Fruit fly (Drosophila melanogaster) whole organism, embryonic: ENCODE measurements around the gene Rab26.
A peak's percentile ranks its signal among the peaks of the same experiment; 100 is the strongest.

Experiments used
- ATbp ChIP-seq: fragments of 200-800 bp; sonication (Bioruptor generic); optimal IDR thresholded peaks from 2 replicates; lab custom pipeline; 2017; ENCODE audit warnings: missing biosample characterization, mild to moderate bottlenecking, missing genetic modification characterization, missing genetic modification reagents
- Atf3 ChIP-seq: fragments of 200-800 bp; sonication (Bioruptor generic); optimal IDR thresholded peaks from 3 replicates; lab custom pipeline; 2016; ENCODE audit warnings: missing biosample characterization, missing genetic modification characterization
- Bgb ChIP-seq: fragments of 200-800 bp; sonication (Bioruptor generic); IDR thresholded peaks from 2 replicates; pipeline ENCODE4 v1.3.6; 2022; ENCODE audit warnings: missing biosample characterization, missing genetic modification characterization; ENCODE audit not compliant: partially characterized antibody
- CG10274 ChIP-seq: fragments of 200-800 bp; sonication (Bioruptor generic); optimal IDR thresholded peaks from 3 replicates; lab custom pipeline; 2017; ENCODE audit warnings: missing biosample characterization, mild to moderate bottlenecking, missing genetic modification characterization
- CG10431 ChIP-seq: fragments of 200-800 bp; sonication (Bioruptor generic); optimal IDR thresholded peaks from 3 replicates; lab custom pipeline; 2018; ENCODE audit warnings: missing biosample characterization, mild to moderate bottlenecking, missing genetic modification characterization
- CG11093 ChIP-seq: fragments of 200-800 bp; sonication (Bioruptor generic); IDR thresholded peaks from 3 replicates; pipeline ENCODE4 v1.3.6; 2022; ENCODE audit warnings: missing biosample characterization, missing genetic modification characterization
- CG13296 ChIP-seq: fragments of 200-800 bp; sonication (Bioruptor generic); optimal IDR thresholded peaks from 3 replicates; lab custom pipeline; 2018; ENCODE audit warnings: missing biosample characterization, mild to moderate bottlenecking, missing genetic modification characterization
- CG14050 ChIP-seq: fragments of 200-800 bp; sonication (Bioruptor generic); IDR thresholded peaks from 3 replicates; pipeline ENCODE4 v1.3.6; 2022; ENCODE audit warnings: missing biosample characterization, missing genetic modification characterization
- CG15269 ChIP-seq: fragments of 200-800 bp; sonication (Bioruptor generic); optimal IDR thresholded peaks from 2 replicates; lab custom pipeline; 2018; ENCODE audit warnings: missing biosample characterization, mild to moderate bottlenecking, missing genetic modification characterization, moderate library complexity
- CG1529 ChIP-seq: fragments of 200-800 bp; sonication (Bioruptor generic); optimal IDR thresholded peaks from 3 replicates; lab custom pipeline; 2018; ENCODE audit warnings: missing biosample characterization, missing genetic modification characterization
- CG17361 ChIP-seq: fragments of 200-800 bp; sonication (Bioruptor generic); IDR thresholded peaks from 3 replicates; pipeline ENCODE4 v1.3.6; 2022; ENCODE audit warnings: missing biosample characterization, missing genetic modification characterization
- CG18599 ChIP-seq: fragments of 200-800 bp; sonication (Bioruptor generic); optimal IDR thresholded peaks from 3 replicates; lab custom pipeline; 2017; ENCODE audit warnings: missing biosample characterization, missing genetic modification characterization, mild to moderate bottlenecking, moderate library complexity, missing genetic modification reagents
- CG2129 ChIP-seq: fragments of 200-800 bp; sonication (Bioruptor generic); IDR thresholded peaks from 2 replicates; pipeline ENCODE4 v1.3.6; 2022; ENCODE audit warnings: missing biosample characterization, missing genetic modification characterization; ENCODE audit not compliant: partially characterized antibody
- CG2889 ChIP-seq: fragments of 200-800 bp; sonication (Bioruptor generic); IDR thresholded peaks from 3 replicates; pipeline ENCODE4 v1.3.6; 2022; ENCODE audit warnings: missing biosample characterization, missing genetic modification characterization
- CG31365 ChIP-seq: fragments of 200-800 bp; sonication (Bioruptor generic); optimal IDR thresholded peaks from 2 replicates; lab custom pipeline; 2018; ENCODE audit warnings: missing biosample characterization, mild to moderate bottlenecking, missing genetic modification characterization
- CG34376 ChIP-seq: fragments of 200-800 bp; sonication (Bioruptor generic); optimal IDR thresholded peaks from 2 replicates; lab custom pipeline; 2018; ENCODE audit warnings: missing biosample characterization, mild to moderate bottlenecking, missing genetic modification characterization
- CG5245 ChIP-seq: fragments of 200-800 bp; sonication (Bioruptor generic); optimal IDR thresholded peaks from 3 replicates; lab custom pipeline; 2016; ENCODE audit warnings: missing biosample characterization, missing genetic modification characterization
- CG5953 ChIP-seq: fragments of 200-800 bp; sonication (Bioruptor generic); IDR thresholded peaks from 2 replicates; pipeline ENCODE4 v1.3.6; 2022; ENCODE audit warnings: missing biosample characterization, missing genetic modification characterization
- CG6175 ChIP-seq: fragments of 200-800 bp; sonication (Bioruptor generic); IDR thresholded peaks from 3 replicates; pipeline ENCODE4 v1.3.6; 2022; ENCODE audit warnings: missing biosample characterization, missing genetic modification characterization
- CG6654 ChIP-seq: fragments of 200-800 bp; sonication (Bioruptor generic); optimal IDR thresholded peaks from 2 replicates; lab custom pipeline; 2017; ENCODE audit warnings: missing biosample characterization, mild to moderate bottlenecking, missing genetic modification characterization
- CG6683 ChIP-seq: fragments of 200-800 bp; sonication (Bioruptor generic); optimal IDR thresholded peaks from 2 replicates; lab custom pipeline; 2017; ENCODE audit warnings: missing biosample characterization, mild to moderate bottlenecking, missing genetic modification characterization, missing genetic modification reagents
- CG6765 ChIP-seq: fragments of 200-800 bp; sonication (Bioruptor generic); optimal IDR thresholded peaks from 3 replicates; lab custom pipeline; 2017; ENCODE audit warnings: missing biosample characterization, mild to moderate bottlenecking, missing genetic modification characterization
- CG7271 ChIP-seq: fragments of 200-800 bp; sonication (Bioruptor generic); optimal IDR thresholded peaks from 2 replicates; lab custom pipeline; 2018; ENCODE audit warnings: missing biosample characterization, mild to moderate bottlenecking, missing genetic modification characterization, moderate library complexity
- CG7372 ChIP-seq: fragments of 200-800 bp; sonication (Bioruptor generic); IDR thresholded peaks from 2 replicates; pipeline ENCODE4 v1.3.6; 2022; ENCODE audit warnings: missing biosample characterization, missing genetic modification characterization
- CG7786 ChIP-seq: fragments of 200-800 bp; sonication (Bioruptor generic); optimal IDR thresholded peaks from 2 replicates; lab custom pipeline; 2016; ENCODE audit warnings: missing biosample characterization, missing genetic modification characterization
- CG8089 ChIP-seq: fragments of 200-800 bp; sonication (Bioruptor generic); optimal IDR thresholded peaks from 3 replicates; lab custom pipeline; 2016; ENCODE audit warnings: missing biosample characterization, missing genetic modification characterization
- CG8388 ChIP-seq: fragments of 200-800 bp; sonication (Bioruptor generic); optimal IDR thresholded peaks from 2 replicates; lab custom pipeline; 2019; ENCODE audit warnings: missing biosample characterization, mild to moderate bottlenecking, missing genetic modification characterization, moderate library complexity
- CHES-1-like ChIP-seq: fragments of 200-800 bp; sonication (Bioruptor generic); optimal IDR thresholded peaks from 2 replicates; lab custom pipeline; 2016; ENCODE audit warnings: missing biosample characterization, missing genetic modification characterization
- Camta ChIP-seq: fragments of 200-800 bp; sonication (Bioruptor generic); optimal IDR thresholded peaks from 2 replicates; lab custom pipeline; 2016; ENCODE audit warnings: missing biosample characterization, missing genetic modification characterization
- D ChIP-seq, 2 experiments: fragments of 200-800 bp in 1 of 2; fragments of >200 bp in 1 of 2; sonication (Bioruptor generic) in 1 of 2; optimal IDR thresholded peaks; 2 replicates in 1 of 2; 3 replicates in 1 of 2; lab custom pipeline; 2017; ENCODE audit warnings: mild to moderate bottlenecking in 1 of 2, missing biosample characterization in 1 of 2, missing genetic modification characterization in 1 of 2, missing genetic modification reagents in 1 of 2
- E2f2 ChIP-seq: fragments of 200-800 bp; sonication (Bioruptor generic); IDR thresholded peaks from 2 replicates; pipeline ENCODE4 v1.3.6; 2022; ENCODE audit warnings: missing biosample characterization, missing genetic modification characterization
- Fer2 ChIP-seq: fragments of 200-800 bp; sonication (Bioruptor generic); optimal IDR thresholded peaks from 2 replicates; lab custom pipeline; 2018; ENCODE audit warnings: missing biosample characterization, mild to moderate bottlenecking, missing genetic modification characterization, moderate library complexity
- HLH54F ChIP-seq: fragments of 200-800 bp; sonication (Bioruptor generic); optimal IDR thresholded peaks from 3 replicates; lab custom pipeline; 2016; ENCODE audit warnings: missing biosample characterization, missing genetic modification characterization
- MTF-1 ChIP-seq: fragments of 200-800 bp; sonication (Bioruptor generic); optimal IDR thresholded peaks from 2 replicates; lab custom pipeline; 2018; ENCODE audit warnings: missing biosample characterization, mild to moderate bottlenecking, missing genetic modification characterization, borderline replicate concordance
- Sox102F ChIP-seq: fragments of 200-800 bp; sonication (Bioruptor generic); optimal IDR thresholded peaks from 2 replicates; lab custom pipeline; 2018; ENCODE audit warnings: missing biosample characterization, mild to moderate bottlenecking, missing genetic modification characterization, moderate library complexity
- Taf1 ChIP-seq: fragments of 200-800 bp; sonication (Bioruptor generic); IDR thresholded peaks from 2 replicates; pipeline ENCODE4 v1.3.6; 2022; ENCODE audit warnings: missing biosample characterization, missing genetic modification characterization
- aop ChIP-seq: fragments of 200-800 bp; sonication (Bioruptor generic); IDR thresholded peaks from 2 replicates; pipeline ENCODE4 v1.3.6; 2022; ENCODE audit warnings: missing biosample characterization, missing genetic modification characterization
- bsh ChIP-seq, 2 experiments: fragments of 200-800 bp; sonication (Bioruptor generic); optimal IDR thresholded peaks; 2 replicates each; lab custom pipeline; 2017 to 2018; ENCODE audit warnings: mild to moderate bottlenecking in 2 of 2, missing biosample characterization in 2 of 2, missing genetic modification characterization in 2 of 2, moderate library complexity in 1 of 2
- btn ChIP-seq: fragments of 200-800 bp; sonication (Bioruptor generic); optimal IDR thresholded peaks from 2 replicates; lab custom pipeline; 2016; ENCODE audit warnings: missing biosample characterization, missing genetic modification characterization
- crc ChIP-seq: fragments of 200-800 bp; sonication (Bioruptor generic); optimal IDR thresholded peaks from 2 replicates; lab custom pipeline; 2016; ENCODE audit warnings: missing biosample characterization, missing genetic modification characterization
- exex ChIP-seq: fragments of 200-800 bp; sonication (Bioruptor generic); optimal IDR thresholded peaks from 4 replicates; lab custom pipeline; 2018; ENCODE audit warnings: missing biosample characterization, mild to moderate bottlenecking, missing genetic modification characterization, moderate library complexity
- fd96Cb ChIP-seq: fragments of 200-800 bp; sonication (Bioruptor generic); optimal IDR thresholded peaks from 2 replicates; lab custom pipeline; 2018; ENCODE audit warnings: missing biosample characterization, mild to moderate bottlenecking, missing genetic modification characterization, moderate library complexity
- fru ChIP-seq: fragments of >200 bp; optimal IDR thresholded peaks from 2 replicates; lab custom pipeline; 2017
- her ChIP-seq: fragments of 200-800 bp; sonication (Bioruptor generic); optimal IDR thresholded peaks from 2 replicates; lab custom pipeline; 2016; ENCODE audit warnings: missing biosample characterization, missing genetic modification characterization
- kay ChIP-seq: fragments of 200-800 bp; sonication (Bioruptor generic); optimal IDR thresholded peaks from 2 replicates; lab custom pipeline; 2016; ENCODE audit warnings: missing biosample characterization, missing genetic modification characterization
- lola ChIP-seq, 3 experiments: fragments of >200 bp in 2 of 3; fragments of 200-800 bp in 1 of 3; sonication (Bioruptor generic) in 1 of 3; optimal IDR thresholded peaks; 2 replicates each; lab custom pipeline; 2017 to 2019; ENCODE audit warnings: missing biosample characterization in 3 of 3, missing genetic modification characterization in 3 of 3, mild to moderate bottlenecking in 1 of 3, moderate library complexity in 1 of 3
- nmo ChIP-seq: fragments of 200-800 bp; sonication (Bioruptor generic); optimal IDR thresholded peaks from 2 replicates; lab custom pipeline; 2018; ENCODE audit warnings: missing biosample characterization, mild to moderate bottlenecking, missing genetic modification characterization, moderate library complexity
- pho ChIP-seq: fragments of 200-800 bp; sonication (Bioruptor generic); optimal IDR thresholded peaks from 2 replicates; lab custom pipeline; 2016; ENCODE audit warnings: missing biosample characterization, missing genetic modification characterization
- zfh1 ChIP-seq: fragments of 200-800 bp; sonication (Bioruptor generic); IDR thresholded peaks from 3 replicates; pipeline ENCODE4 v1.3.6; 2022; ENCODE audit warnings: missing biosample characterization, missing genetic modification characterization

Rab26 gene

DNA sequence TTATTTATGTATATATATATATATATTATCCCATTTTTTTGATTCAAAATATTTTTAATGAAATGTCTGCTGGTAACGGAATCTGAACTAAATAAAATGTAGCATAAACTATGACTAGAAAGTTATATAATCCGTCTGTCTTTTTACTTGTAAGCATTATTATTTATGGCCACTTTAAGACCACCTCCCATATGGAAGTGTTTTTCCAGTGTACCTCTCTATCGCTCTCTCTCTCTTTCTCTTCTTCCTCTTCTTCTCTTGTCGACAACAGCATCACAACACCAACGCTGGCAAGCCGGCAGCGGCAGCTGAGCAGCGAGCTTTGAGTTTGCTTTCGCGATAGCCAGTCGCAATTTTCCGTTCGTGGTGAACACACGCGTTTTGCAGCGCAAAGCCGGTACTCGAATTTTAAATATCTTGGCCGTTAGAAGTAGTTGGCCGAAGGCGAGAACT is 63.6 kb downstream of the Rab26 start, which contains the start of gene rgn (continued):
- TF ChIP-seq MTF-1 (GFP tag; lab: Kevin White, UChicago) = no peak
- peak; percentile 75 for TF ChIP-seq CG6683 (GFP tag; lab: Kevin White, UChicago)
- peak; percentile 76 for TF ChIP-seq CG13296
- peak; percentile 78 for TF ChIP-seq Taf1 (GFP tag; lab: Robert Waterston, UW)
- peak; percentile 42 for TF ChIP-seq exex (tag; lab: Kevin White, UChicago)
- no peak for TF ChIP-seq CG1529
- peak; percentile 68 for TF ChIP-seq Fer2 (tag; lab: Kevin White, UChicago)
- peak; percentile 87 for TF ChIP-seq CG17361 (GFP tag; lab: Robert Waterston, UW)
- peak; percentile 44 for TF ChIP-seq her (GFP tag; lab: Kevin White, UChicago)
- TF ChIP-seq CG18599 = peak; percentile 89
- no peak for TF ChIP-seq CG7271 (tag; lab: Kevin White, UChicago)
- TF ChIP-seq CG2129 (GFP tag; lab: Robert Waterston, UW) = no peak
- TF ChIP-seq D (optimal IDR thresholded peaks at IDR 0.05; lab: Kevin White, UChicago) = no peak
- TF ChIP-seq D (GFP tag; optimal IDR thresholded peaks at IDR 0.05; lab: Kevin White, UChicago) = peak; percentile 2
- TF ChIP-seq CG10431 (GFP tag; lab: Kevin White, UChicago) = no peak
- TF ChIP-seq CG7372 (GFP tag; lab: Robert Waterston, UW) = peak; percentile 56; the same call in 1 of the 2 replicates
- peak; percentile 53 for TF ChIP-seq E2f2 (GFP tag; lab: Robert Waterston, UW)
- TF ChIP-seq CG6175 (GFP tag; lab: Robert Waterston, UW) = no peak
- TF ChIP-seq CG34376 (GFP tag; lab: Kevin White, UChicago) = peak; percentile 68
- TF ChIP-seq pho = peak; percentile 71
- TF ChIP-seq aop (GFP tag; lab: Robert Waterston, UW) = no peak
- peak; percentile 72 for TF ChIP-seq CG7786 (GFP tag; lab: Kevin White, UChicago)
- no peak for TF ChIP-seq CG31365 (tag; lab: Kevin White, UChicago)
- peak; percentile 40 to 83 for TF ChIP-seq bsh (GFP tag; optimal IDR thresholded peaks at IDR 0.05; lab: Kevin White, UChicago)
- TF ChIP-seq lola (GFP tag; optimal IDR thresholded peaks at IDR 0.05; lab: Kevin White, UChicago) = no peak
- peak; percentile 49 for TF ChIP-seq kay
- peak; percentile 47 for TF ChIP-seq CHES-1-like
- peak; percentile 49 for TF ChIP-seq Camta (GFP tag; lab: Kevin White, UChicago)
- TF ChIP-seq CG11093 (GFP tag; lab: Robert Waterston, UW) = peak; percentile 46; the same call in 1 of the 3 replicates
- peak; percentile 5 for TF ChIP-seq crc
- peak; percentile 23 for TF ChIP-seq CG10274 (GFP tag; lab: Kevin White, UChicago)
- TF ChIP-seq CG5953 = peak; percentile 51; the same call in 1 of the 2 replicates
- peak; percentile 46 for TF ChIP-seq ATbp (GFP tag; lab: Kevin White, UChicago)
- peak; percentile 56 for TF ChIP-seq HLH54F
- no peak for TF ChIP-seq btn (GFP tag; lab: Kevin White, UChicago)
- peak; percentile 75 for TF ChIP-seq CG6765 (GFP tag; lab: Kevin White, UChicago)
- TF ChIP-seq CG8089 (GFP tag; lab: Kevin White, UChicago) = no peak
- peak; percentile 72 for TF ChIP-seq Sox102F
- TF ChIP-seq CG8388 (GFP tag; lab: Kevin White, UChicago) = peak; percentile 43
- no peak for TF ChIP-seq Atf3 (GFP tag; lab: Kevin White, UChicago)
- peak; percentile 62; the same call in 1 of the 2 replicates for TF ChIP-seq Bgb (GFP tag; lab: Robert Waterston, UW)
- TF ChIP-seq CG14050 (GFP tag; lab: Robert Waterston, UW) = peak; percentile 49; the same call in 2 of the 3 replicates
- peak; percentile 36 for TF ChIP-seq CG6654 (GFP tag; lab: Kevin White, UChicago)
- TF ChIP-seq fru (lab: Kevin White, UChicago) = no peak
- peak; percentile 64 for TF ChIP-seq fd96Cb (tag; lab: Kevin White, UChicago)
- TF ChIP-seq nmo = peak; percentile 73
- peak; percentile 63; the same call in 2 of the 3 replicates for TF ChIP-seq CG2889 (GFP tag; lab: Robert Waterston, UW)
- TF ChIP-seq CG5245 (GFP tag; lab: Kevin White, UChicago) = peak; percentile 35
- TF ChIP-seq zfh1 = 0 out of 3 replicates have a peak, but pooled peaks have one; percentile 14
- peak; percentile 84 for TF ChIP-seq CG15269
